Worm (Caenorhabditis elegans) whole organism, L1 larva: Measurements from ENCODE around the gene fbxa-224.

ENCODE experiments used
- aha-1 ChIP-seq: fragments of 150-350 bp; optimal IDR thresholded peaks from 2 replicates; lab custom pipeline; 2014; ENCODE audit warnings: missing biosample characterization, missing genetic modification characterization
- aly-2 ChIP-seq: fragments of 150-350 bp; optimal IDR thresholded peaks from 2 replicates; lab custom pipeline; 2014; ENCODE audit warnings: missing biosample characterization, missing genetic modification characterization
- ama-1 ChIP-seq: fragments of 150-350 bp; optimal IDR thresholded peaks from 2 replicates; lab custom pipeline; 2014
- blmp-1 ChIP-seq: fragments of 150-350 bp; optimal IDR thresholded peaks from 2 replicates; lab custom pipeline; 2014; ENCODE audit warnings: missing biosample characterization, missing genetic modification characterization
- ceh-8 ChIP-seq: fragments of 200-800 bp; sonication (Bioruptor generic); optimal IDR thresholded peaks from 2 replicates; lab custom pipeline; 2018; ENCODE audit warnings: mild to moderate bottlenecking, missing genetic modification characterization, moderate library complexity, missing compliant biosample characterization
- ceh-88 ChIP-seq: fragments of 200-800 bp; sonication (Bioruptor generic); IDR thresholded peaks from 2 replicates; pipeline ENCODE4 v1.3.6; 2022; ENCODE audit warnings: missing genetic modification characterization, missing compliant biosample characterization
- ces-1 ChIP-seq: fragments of 150-350 bp; optimal IDR thresholded peaks from 2 replicates; lab custom pipeline; 2014; ENCODE audit warnings: missing biosample characterization, missing genetic modification reagents, missing genetic modification characterization
- dpl-1 ChIP-seq, 3 experiments: fragments of 150-350 bp in 2 of 3; sonication (generic microtip) in 1 of 3; optimal IDR thresholded peaks; 2 replicates each; lab custom pipeline; 2014 to 2017; ENCODE audit warnings: missing biosample characterization in 3 of 3, missing genetic modification characterization in 3 of 3, missing genetic modification reagents in 3 of 3
- dsc-1 ChIP-seq: sonication (generic microtip); optimal IDR thresholded peaks from 2 replicates; lab custom pipeline; 2016; ENCODE audit warnings: mild to moderate bottlenecking, missing genetic modification characterization, missing compliant biosample characterization
- efl-3 ChIP-seq: fragments of 200-800 bp; sonication (Bioruptor generic); optimal IDR thresholded peaks from 2 replicates; lab custom pipeline; 2018; ENCODE audit warnings: mild to moderate bottlenecking, missing genetic modification characterization, missing compliant biosample characterization
- elt-3 ChIP-seq, 6 experiments: fragments of 150-350 bp in 1 of 6; sonication (generic microtip); optimal IDR thresholded peaks; 2 replicates each; lab custom pipeline; 2017 to 2018; ENCODE audit warnings: missing biosample characterization in 6 of 6, missing genetic modification characterization in 6 of 6, inconsistent platforms in 1 of 6
- ets-5 ChIP-seq: fragments of 200-800 bp; sonication (Bioruptor generic); IDR thresholded peaks from 2 replicates; pipeline ENCODE4 v1.3.6; 2022; ENCODE audit warnings: missing genetic modification characterization, missing compliant biosample characterization
- fkh-4 ChIP-seq: sonication (generic microtip); optimal IDR thresholded peaks from 2 replicates; lab custom pipeline; 2016; ENCODE audit warnings: missing compliant biosample characterization, missing genetic modification characterization, borderline replicate concordance
- hpl-2 ChIP-seq: fragments of 150-350 bp; optimal IDR thresholded peaks from 2 replicates; lab custom pipeline; 2014; ENCODE audit warnings: missing biosample characterization, missing genetic modification reagents, missing genetic modification characterization
- irx-1 ChIP-seq: sonication (generic microtip); optimal IDR thresholded peaks from 2 replicates; lab custom pipeline; 2016; ENCODE audit warnings: missing genetic modification characterization, missing compliant biosample characterization
- isw-1 ChIP-seq: fragments of 200-800 bp; sonication (Bioruptor generic); IDR thresholded peaks from 2 replicates; pipeline ENCODE4 v1.3.6; 2022; ENCODE audit warnings: missing genetic modification characterization, missing compliant biosample characterization
- lin-14 ChIP-seq: fragments of 200-800 bp; sonication (Bioruptor generic); optimal IDR thresholded peaks from 2 replicates; lab custom pipeline; 2018; ENCODE audit warnings: mild to moderate bottlenecking, missing genetic modification characterization, moderate library complexity, missing compliant biosample characterization
- lin-15B ChIP-seq: fragments of 150-350 bp; sonication (generic microtip); optimal IDR thresholded peaks from 3 replicates; lab custom pipeline; 2014; ENCODE audit warnings: missing biosample characterization, missing genetic modification characterization
- lin-35 ChIP-seq, 2 experiments: fragments of 150-350 bp; optimal IDR thresholded peaks; 2 replicates each; lab custom pipeline; 2014; ENCODE audit warnings: missing biosample characterization in 2 of 2, missing genetic modification characterization in 2 of 2, missing genetic modification reagents in 2 of 2
- lin-39 ChIP-seq: fragments of 150-350 bp; optimal IDR thresholded peaks from 2 replicates; lab custom pipeline; 2014; ENCODE audit warnings: missing biosample characterization, missing genetic modification reagents, missing genetic modification characterization
- mep-1 ChIP-seq: fragments of 150-350 bp; optimal IDR thresholded peaks from 2 replicates; lab custom pipeline; 2014; ENCODE audit warnings: missing biosample characterization, missing genetic modification characterization
- nhr-20 ChIP-seq: sonication (generic microtip); optimal IDR thresholded peaks from 2 replicates; lab custom pipeline; 2016; ENCODE audit warnings: mild to moderate bottlenecking, missing genetic modification characterization, missing compliant biosample characterization
- nhr-237 ChIP-seq: fragments of 150-350 bp; optimal IDR thresholded peaks from 2 replicates; lab custom pipeline; 2014; ENCODE audit warnings: missing biosample characterization, missing genetic modification characterization
- nhr-28 ChIP-seq: fragments of 150-350 bp; optimal IDR thresholded peaks from 2 replicates; lab custom pipeline; 2014; ENCODE audit warnings: missing biosample characterization, missing genetic modification characterization
- nhr-47 ChIP-seq: sonication (generic microtip); optimal IDR thresholded peaks from 2 replicates; lab custom pipeline; 2016; ENCODE audit warnings: mild to moderate bottlenecking, missing genetic modification characterization, moderate library complexity, missing compliant biosample characterization
- nhr-71 ChIP-seq: sonication (generic microtip); optimal IDR thresholded peaks from 2 replicates; lab custom pipeline; 2016; ENCODE audit warnings: mild to moderate bottlenecking, missing genetic modification characterization, moderate library complexity, missing compliant biosample characterization
- nhr-77 ChIP-seq: fragments of 150-350 bp; optimal IDR thresholded peaks from 2 replicates; lab custom pipeline; 2014; ENCODE audit warnings: missing biosample characterization, missing genetic modification characterization
- nhr-85 ChIP-seq: sonication (generic microtip); peaks from one replicate; lab custom pipeline; 2016; ENCODE audit warnings: missing genetic modification characterization, inconsistent platforms, missing compliant biosample characterization
- pag-3 ChIP-seq: sonication (generic microtip); optimal IDR thresholded peaks from 2 replicates; lab custom pipeline; 2017; ENCODE audit warnings: missing genetic modification characterization, mild to moderate bottlenecking, missing compliant biosample characterization, antibody characterized with exemption, borderline replicate concordance; ENCODE audit not compliant: insufficient read depth
- pax-3 ChIP-seq: fragments of 200-800 bp; sonication (Bioruptor generic); optimal IDR thresholded peaks from 2 replicates; lab custom pipeline; 2018; ENCODE audit warnings: mild to moderate bottlenecking, missing genetic modification characterization, moderate library complexity, missing compliant biosample characterization
- rnt-1 ChIP-seq: sonication (generic microtip); optimal IDR thresholded peaks from 2 replicates; lab custom pipeline; 2016; ENCODE audit warnings: mild to moderate bottlenecking, missing genetic modification characterization, moderate library complexity, missing compliant biosample characterization
- skn-1 ChIP-seq: fragments of 150-350 bp; optimal IDR thresholded peaks from 2 replicates; lab custom pipeline; 2014; ENCODE audit warnings: missing biosample characterization, missing genetic modification characterization
- snpc-4 ChIP-seq: fragments of 150-350 bp; optimal IDR thresholded peaks from 2 replicates; lab custom pipeline; 2014; ENCODE audit warnings: missing biosample characterization, missing genetic modification characterization
- snu-23 ChIP-seq: sonication (generic microtip); optimal IDR thresholded peaks from 2 replicates; lab custom pipeline; 2016; ENCODE audit warnings: missing genetic modification characterization, missing compliant biosample characterization
- sup-37 ChIP-seq: fragments of 200-800 bp; sonication (Bioruptor generic); optimal IDR thresholded peaks from 2 replicates; lab custom pipeline; 2018; ENCODE audit warnings: mild to moderate bottlenecking, missing genetic modification characterization, missing compliant biosample characterization
- swsn-7 ChIP-seq: sonication (generic microtip); optimal IDR thresholded peaks from 2 replicates; lab custom pipeline; 2016; ENCODE audit warnings: missing genetic modification characterization, missing compliant biosample characterization
- tbx-2 ChIP-seq: sonication (generic microtip); optimal IDR thresholded peaks from 2 replicates; lab custom pipeline; 2016; ENCODE audit warnings: missing genetic modification characterization, missing compliant biosample characterization
- unc-130 ChIP-seq: fragments of 150-350 bp; optimal IDR thresholded peaks from 2 replicates; lab custom pipeline; 2017; ENCODE audit warnings: missing biosample characterization, missing genetic modification characterization, inconsistent platforms
- unc-86 ChIP-seq: sonication (generic microtip); optimal IDR thresholded peaks from 2 replicates; lab custom pipeline; 2016; ENCODE audit warnings: missing genetic modification characterization, missing compliant biosample characterization
- ztf-11 ChIP-seq, 2 experiments: sonication (generic microtip); optimal IDR thresholded peaks; 2 replicates each; lab custom pipeline; 2016 to 2017; ENCODE audit warnings: missing genetic modification characterization in 2 of 2, missing biosample characterization in 1 of 2, missing compliant biosample characterization in 1 of 2
- ztf-4 ChIP-seq: fragments of 150-350 bp; optimal IDR thresholded peaks from 2 replicates; lab custom pipeline; 2014; ENCODE audit warnings: missing biosample characterization, missing genetic modification characterization

Gene fbxa-224

DNA sequence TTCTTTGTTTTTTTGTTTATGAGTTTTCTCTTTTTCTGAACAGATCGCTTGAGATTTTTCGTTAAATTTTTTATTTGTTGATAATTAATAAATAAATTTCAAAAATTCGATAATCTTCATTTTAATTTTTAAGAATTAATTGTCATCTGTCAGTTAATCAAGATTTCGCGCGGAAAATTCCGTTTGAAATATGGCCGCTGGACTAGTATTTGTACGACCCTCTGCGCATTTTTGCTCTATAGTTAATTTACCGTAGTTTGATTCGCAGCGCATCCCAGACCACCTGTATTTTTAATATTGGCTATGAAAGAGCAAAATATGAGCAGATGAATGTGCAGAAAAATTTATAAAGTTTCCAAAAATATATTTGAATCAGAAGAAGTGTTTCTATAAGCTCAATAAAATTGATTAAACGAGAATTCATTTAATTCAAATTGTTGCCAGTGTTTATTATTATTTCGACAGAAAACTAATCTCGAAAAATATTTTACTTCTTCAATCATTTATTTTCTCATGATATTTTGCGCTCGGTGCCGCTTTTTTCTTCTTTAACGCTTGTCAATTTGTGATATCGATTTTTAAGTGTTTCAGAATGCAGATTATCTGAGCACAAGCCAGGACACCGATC, 10.2 kb downstream of the fbxa-224 start, which contains the start of gene nfi-1 (continued):
- TF ChIP-seq swsn-7 (tag; lab: Kevin White, UChicago) (peak; percentile 17), rnt-1 (peak; percentile 72), lin-35 (GFP tag; optimal IDR thresholded peaks at IDR 0.05; lab: Kevin White, UChicago) (peak; percentile 74 to 88), unc-86 (tag; lab: Kevin White, UChicago) (no peak), efl-3 (GFP tag; lab: Kevin White, UChicago) (no peak), nhr-47 (tag; lab: Kevin White, UChicago) (peak; percentile 38), fkh-4 (tag; lab: Kevin White, UChicago) (no peak), sup-37 (GFP tag; lab: Kevin White, UChicago) (no peak), pag-3 (tag; lab: Kevin White, UChicago) (no peak), isw-1 (GFP tag; lab: Robert Waterston, UW) (no peak), dpl-1 (GFP tag; optimal IDR thresholded peaks at IDR 0.05; lab: Kevin White, UChicago) (peak; percentile 65 to 87 (median 76)), irx-1 (tag; lab: Kevin White, UChicago) (no peak), ama-1 (lab: Kevin White, UChicago) (no peak), elt-3 (tag; optimal IDR thresholded peaks at IDR 0.05; lab: Kevin White, UChicago) (peak in 1 of 6 experiments; percentile 50), nhr-77 (no peak), ces-1 (GFP tag; lab: Kevin White, UChicago) (no peak), snpc-4 (tag; lab: Kevin White, UChicago) (peak; percentile 8), nhr-71 (tag; lab: Kevin White, UChicago) (peak; percentile 62), snu-23 (GFP tag; lab: Kevin White, UChicago) (peak; percentile 60), lin-14 (peak; percentile 60), ztf-11 (tag; optimal IDR thresholded peaks at IDR 0.05; lab: Kevin White, UChicago) (peak in 1 of 2 experiments; percentile 28), dsc-1 (no peak), ceh-8 (GFP tag; lab: Kevin White, UChicago) (no peak), mep-1 (tag; lab: Kevin White, UChicago) (peak; percentile 56), aha-1 (tag; lab: Kevin White, UChicago) (no peak), lin-39 (tag; lab: Kevin White, UChicago) (no peak), blmp-1 (tag; lab: Kevin White, UChicago) (peak; percentile 65), skn-1 (tag; lab: Kevin White, UChicago) (peak; percentile 37), lin-15B (tag; lab: Kevin White, UChicago) (peak; percentile 67), nhr-20 (tag; lab: Kevin White, UChicago) (peak; percentile 58), nhr-237 (tag; lab: Kevin White, UChicago) (no peak), ets-5 (no peak)

DNA sequence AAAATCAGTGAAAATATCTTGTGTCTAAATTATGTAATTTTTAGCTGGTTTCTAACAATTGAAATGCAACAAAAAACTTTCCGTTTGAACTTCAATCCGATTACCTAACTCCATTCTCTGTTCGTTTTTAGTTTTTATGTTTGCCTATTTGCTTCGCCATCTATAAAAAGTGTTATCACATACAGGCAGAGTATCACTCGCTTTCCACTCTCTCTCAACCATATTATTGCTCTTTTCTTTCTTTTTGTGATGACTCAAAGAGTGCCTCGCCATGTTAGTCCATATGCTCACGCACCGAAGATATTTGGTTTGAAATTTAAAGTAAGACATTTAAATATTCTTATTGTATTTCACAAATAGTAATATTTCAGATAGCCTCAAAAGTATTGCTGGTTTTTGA, 13.0 kb downstream of the fbxa-224 start, which contains the start of gene ZK1290.13:
Gene ZK1290.13, plus strand, starts transcription at position 73 of the 400 bp plus-strand sequence.
- TF ChIP-seq isw-1 (GFP tag; lab: Robert Waterston, UW) (no peak), aly-2 (tag; lab: Kevin White, UChicago) (no peak), nhr-28 (no peak), efl-3 (GFP tag; lab: Kevin White, UChicago) (no peak), hpl-2 (GFP tag; lab: Kevin White, UChicago) (no peak), tbx-2 (tag; lab: Kevin White, UChicago) (no peak), ceh-88 (GFP tag; lab: Robert Waterston, UW) (no peak)

ce11 chrII:7534369-7534768, 13.6 kb downstream of the fbxa-224 start, which contains the start of gene wrt-10:
wrt-10 (minus strand) TSS chrII:7534563.
- TF ChIP-seq blmp-1 (tag; lab: Kevin White, UChicago), result peak; percentile 91
- TF ChIP-seq dpl-1 (GFP tag; optimal IDR thresholded peaks at IDR 0.05; lab: Kevin White, UChicago), result no peak
- TF ChIP-seq swsn-7 (tag; lab: Kevin White, UChicago), result no peak
- TF ChIP-seq ztf-4 (tag; lab: Kevin White, UChicago), result no peak
- TF ChIP-seq nhr-85 (tag; lab: Kevin White, UChicago), result peak; percentile 57
- no peak for TF ChIP-seq nhr-47 (tag; lab: Kevin White, UChicago)
- TF ChIP-seq pax-3 (tag; lab: Kevin White, UChicago), result no peak
- no peak for TF ChIP-seq hpl-2 (GFP tag; lab: Kevin White, UChicago)
- TF ChIP-seq unc-130 (tag; lab: Kevin White, UChicago), result no peak
